Fruit fly (Drosophila melanogaster) whole organism: ENCODE data around the gene CG17359.

Experiments
- CG8478 ChIP-seq: fragments of >200 bp; optimal IDR thresholded peaks from 2 replicates; lab custom pipeline; 2018; ENCODE audit warnings: inconsistent platforms
- Dll ChIP-seq: fragments of >200 bp; optimal IDR thresholded peaks from 2 replicates; lab custom pipeline; 2017
- EcR ChIP-seq, 2 experiments: fragments of >200 bp; optimal IDR thresholded peaks; 2 replicates each; lab custom pipeline; 2017; ENCODE audit warnings: missing biosample characterization in 2 of 2, missing genetic modification characterization in 2 of 2, missing genetic modification reagents in 2 of 2
- pan ChIP-seq: fragments of >200 bp; optimal IDR thresholded peaks from 2 replicates; lab custom pipeline; 2017
- psq ChIP-seq: fragments of >200 bp; optimal IDR thresholded peaks from 2 replicates; lab custom pipeline; 2017
- usp ChIP-seq: fragments of >200 bp; optimal IDR thresholded peaks from 2 replicates; lab custom pipeline; 2017; ENCODE audit warnings: missing biosample characterization, missing genetic modification characterization, mixed read lengths

CG17359 gene

DNA sequence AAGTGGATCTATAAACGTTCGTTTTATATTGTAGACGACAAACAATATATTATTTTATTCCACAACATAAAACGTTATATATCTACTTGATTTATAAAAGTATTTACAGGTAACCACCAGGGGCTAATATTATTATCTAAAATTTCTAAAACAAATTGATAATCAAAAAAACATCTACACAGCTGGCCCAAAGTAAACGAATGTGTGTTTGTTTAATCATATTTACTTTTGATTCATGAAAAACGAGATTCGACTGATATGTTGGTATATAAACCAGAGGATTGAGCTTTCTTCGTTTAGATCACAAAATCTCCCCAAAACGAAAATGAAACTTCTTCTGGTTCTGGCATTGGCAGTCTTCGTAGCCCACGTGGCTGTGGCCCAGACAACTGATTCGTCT lies 12.7 kb downstream of the CG17359 start, which contains the start of gene CG17362:
CG17362 (plus strand) TSS at position 291 of the 400 bp plus-strand sequence.
- no peak for TF ChIP-seq Dll (lab: Kevin White, UChicago)
- no peak for TF ChIP-seq EcR (GFP tag; optimal IDR thresholded peaks at IDR 0.05; lab: Kevin White, UChicago)
- no peak for TF ChIP-seq psq (lab: Kevin White, UChicago)
- no peak for TF ChIP-seq usp (GFP tag; lab: Kevin White, UChicago)
- no peak for TF ChIP-seq CG8478 (lab: Kevin White, UChicago)
- no peak for TF ChIP-seq pan (lab: Kevin White, UChicago)

DNA sequence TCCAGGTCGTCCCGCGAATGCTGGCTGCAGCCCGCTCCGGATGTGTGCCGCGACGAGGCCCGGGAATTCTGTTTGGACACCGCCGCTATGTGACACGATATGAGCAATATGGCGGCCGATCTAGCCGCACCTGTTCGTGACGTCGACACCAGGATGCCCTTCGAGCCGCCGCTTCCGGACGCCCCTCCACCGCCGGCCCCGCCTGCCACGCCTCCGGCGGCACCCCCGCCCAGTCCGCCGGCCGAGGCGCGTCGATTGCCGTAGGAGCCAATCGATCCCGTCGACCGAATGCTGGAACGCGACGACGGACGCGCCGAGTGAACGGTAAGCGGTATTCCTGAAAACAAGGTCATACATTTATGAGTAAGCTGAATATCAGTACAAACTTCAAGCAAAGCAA lies 16.5 kb downstream of the CG17359 start:
- TF ChIP-seq usp (GFP tag; lab: Kevin White, UChicago), result no peak
- TF ChIP-seq CG8478 (lab: Kevin White, UChicago), result no peak
- TF ChIP-seq EcR (GFP tag; optimal IDR thresholded peaks at IDR 0.05; lab: Kevin White, UChicago), result no peak
- TF ChIP-seq Dll (lab: Kevin White, UChicago), result no peak
- TF ChIP-seq pan (lab: Kevin White, UChicago), result no peak
- TF ChIP-seq psq (lab: Kevin White, UChicago), result no peak

DNA sequence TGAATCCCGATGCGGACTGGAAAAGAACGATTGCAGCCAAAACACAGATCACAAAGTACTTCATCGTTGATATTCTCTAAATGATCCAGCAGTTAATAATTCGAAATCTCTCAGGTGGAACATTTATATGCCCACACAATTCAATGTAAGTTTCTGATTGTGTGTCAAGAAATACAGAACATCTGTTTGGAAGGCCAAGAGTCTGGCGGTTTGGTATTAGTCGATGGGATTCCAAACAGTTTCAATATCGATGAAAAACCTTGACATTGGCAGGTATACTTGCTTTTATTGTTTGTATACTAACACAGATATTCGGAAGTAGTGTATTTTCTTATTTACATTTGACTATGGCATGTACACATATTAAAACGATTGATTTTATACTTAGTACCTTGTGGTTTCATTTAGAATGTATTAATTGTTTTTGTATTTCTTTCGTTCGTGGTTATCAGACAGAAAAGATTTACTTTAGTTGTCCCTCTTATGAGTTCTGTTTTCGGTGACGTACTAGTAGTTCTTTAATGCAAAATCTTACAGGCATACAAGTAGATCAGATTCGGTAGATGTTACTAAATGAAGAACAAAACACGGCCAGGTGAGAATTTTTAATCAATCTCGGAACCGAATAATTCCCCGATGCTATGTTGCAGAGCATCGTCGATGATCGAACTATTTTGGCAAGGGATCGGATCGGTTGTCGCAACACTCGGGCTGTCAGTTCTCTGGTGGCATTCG lies 25.5 kb downstream of the CG17359 start, which contains the start of the genes CG13738 and Hsc70-1:
CG13738 (minus strand) TSS at position 101 of the 735 bp plus-strand sequence.
Hsc70-1 (plus strand) TSS at position 685 of the 735 bp plus-strand sequence.
- no peak for TF ChIP-seq usp (GFP tag; lab: Kevin White, UChicago)
- no peak for TF ChIP-seq EcR (GFP tag; optimal IDR thresholded peaks at IDR 0.05; lab: Kevin White, UChicago)
- no peak for TF ChIP-seq Dll (lab: Kevin White, UChicago)
- TF ChIP-seq pan (lab: Kevin White, UChicago), result no peak
- no peak for TF ChIP-seq CG8478 (lab: Kevin White, UChicago)
- no peak for TF ChIP-seq psq (lab: Kevin White, UChicago)

DNA sequence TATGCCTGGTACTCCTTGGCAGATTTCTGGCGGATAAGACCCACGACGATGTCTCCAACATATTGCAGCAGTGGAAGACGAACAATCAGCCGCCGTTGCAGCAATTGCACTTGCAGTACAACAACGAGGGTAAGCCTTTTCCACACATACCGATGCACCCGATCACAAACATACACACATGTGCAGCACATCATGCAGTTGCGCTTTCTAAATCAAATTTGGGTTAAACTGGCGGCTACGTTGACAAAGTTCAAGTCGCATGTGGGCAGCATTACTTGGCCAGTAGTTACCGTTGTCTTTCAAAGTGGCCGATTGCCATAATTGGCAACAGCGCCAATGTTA lies 33.6 kb downstream of the CG17359 start:
- TF ChIP-seq Dll (lab: Kevin White, UChicago), result no peak
- no peak for TF ChIP-seq CG8478 (lab: Kevin White, UChicago)
- TF ChIP-seq EcR (GFP tag; optimal IDR thresholded peaks at IDR 0.05; lab: Kevin White, UChicago), result no peak
- no peak for TF ChIP-seq psq (lab: Kevin White, UChicago)
- no peak for TF ChIP-seq pan (lab: Kevin White, UChicago)
- no peak for TF ChIP-seq usp (GFP tag; lab: Kevin White, UChicago)

DNA sequence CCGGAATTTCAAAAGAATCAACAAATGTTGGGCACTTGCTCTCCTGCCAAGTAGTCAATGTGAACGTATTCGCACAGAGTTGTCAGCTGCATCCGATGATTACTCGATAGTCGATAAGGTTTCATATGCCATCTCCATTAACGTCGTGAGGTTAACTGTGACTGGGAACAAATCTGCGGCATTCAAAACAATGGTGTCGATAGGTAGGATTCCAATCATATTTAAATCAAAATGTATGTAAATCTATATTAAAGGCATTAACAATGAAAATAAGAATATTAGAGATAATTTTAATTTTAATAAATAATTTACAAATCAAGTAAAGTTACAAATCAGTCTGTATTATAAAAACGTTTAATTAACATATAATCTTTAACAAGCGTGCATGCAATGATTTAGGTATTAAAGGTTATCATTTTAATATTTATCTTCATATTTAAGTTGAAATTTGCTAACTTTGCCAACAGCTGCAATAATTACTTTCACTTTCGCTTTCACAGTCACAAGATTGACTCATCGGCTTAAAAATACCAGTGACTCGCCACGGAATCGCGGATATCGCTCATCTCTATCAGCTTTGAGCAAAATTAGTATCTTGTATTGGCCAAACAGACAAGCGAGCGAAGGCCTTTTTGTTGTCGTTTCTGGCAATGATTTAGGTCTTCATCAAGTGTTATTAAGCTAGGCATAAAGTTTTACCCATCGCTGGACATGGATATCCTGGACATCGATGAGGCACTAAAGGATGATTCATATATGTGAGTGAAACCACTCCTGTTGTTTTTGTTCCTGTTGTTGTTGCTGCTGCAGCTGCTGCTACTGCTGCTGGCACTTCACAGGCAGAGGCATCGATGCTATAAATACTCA lies 34.2 kb downstream of the CG17359 start, which contains the start of the genes Meics, Nxf3 and ssp2:
Meics (minus strand) TSS at position 68 of the 867 bp plus-strand sequence.
Nxf3 (plus strand) TSS at position 569 of the 867 bp plus-strand sequence.
ssp2 (plus strand) TSS at position 569 of the 867 bp plus-strand sequence.
- TF ChIP-seq CG8478 (lab: Kevin White, UChicago) (no peak), psq (lab: Kevin White, UChicago) (no peak), pan (lab: Kevin White, UChicago) (no peak), usp (GFP tag; lab: Kevin White, UChicago) (no peak), EcR (GFP tag; optimal IDR thresholded peaks at IDR 0.05; lab: Kevin White, UChicago) (no peak), Dll (lab: Kevin White, UChicago) (no peak)

DNA sequence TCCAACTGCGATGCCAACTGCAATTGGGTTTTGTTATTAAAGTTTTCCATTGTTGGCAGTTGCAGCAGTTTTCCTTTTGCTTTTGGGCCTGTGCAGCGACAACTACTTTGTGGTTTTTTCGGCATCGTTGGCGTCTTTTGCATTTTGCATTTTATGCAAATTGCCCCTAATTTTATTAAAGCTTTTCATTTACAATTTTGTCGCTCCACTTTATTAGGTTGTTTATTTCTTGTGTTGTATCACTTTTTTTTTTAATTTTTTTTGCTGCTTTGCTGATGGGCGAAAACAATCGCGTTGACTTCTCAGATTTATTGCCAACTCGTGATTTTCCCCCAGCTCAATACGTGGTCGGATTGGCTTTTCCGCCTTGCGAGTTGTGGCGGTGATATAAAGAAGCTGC lies 41.3 kb downstream of the CG17359 start:
- TF ChIP-seq usp (GFP tag; lab: Kevin White, UChicago) (no peak), CG8478 (lab: Kevin White, UChicago) (no peak), pan (lab: Kevin White, UChicago) (no peak), psq (lab: Kevin White, UChicago) (no peak), Dll (lab: Kevin White, UChicago) (no peak), EcR (GFP tag; optimal IDR thresholded peaks at IDR 0.05; lab: Kevin White, UChicago) (no peak)

DNA sequence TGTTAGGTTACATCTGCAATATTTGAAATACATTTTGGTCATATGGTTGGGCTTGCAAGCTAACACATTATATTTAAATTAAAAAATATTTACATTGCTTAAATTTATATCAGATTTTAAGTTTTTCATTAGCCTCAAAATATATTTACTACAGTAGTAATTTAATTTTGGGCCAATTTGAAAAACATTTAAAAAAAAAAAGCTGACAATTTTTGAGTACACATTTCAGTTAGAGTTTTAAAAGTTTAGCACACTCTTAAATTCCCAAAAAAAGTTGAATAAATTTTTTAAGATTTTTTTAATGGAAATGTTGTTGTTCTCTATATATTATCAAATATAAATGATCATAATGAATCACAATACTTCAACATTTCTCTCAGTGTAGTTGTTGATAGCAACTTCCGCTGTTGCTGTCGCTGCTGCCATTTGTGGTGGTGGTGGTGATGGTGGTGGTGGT lies 41.8 kb downstream of the CG17359 start:
- TF ChIP-seq usp (GFP tag; lab: Kevin White, UChicago) (no peak), pan (lab: Kevin White, UChicago) (no peak), EcR (GFP tag; optimal IDR thresholded peaks at IDR 0.05; lab: Kevin White, UChicago) (no peak), Dll (lab: Kevin White, UChicago) (no peak), psq (lab: Kevin White, UChicago) (no peak), CG8478 (lab: Kevin White, UChicago) (no peak)

DNA sequence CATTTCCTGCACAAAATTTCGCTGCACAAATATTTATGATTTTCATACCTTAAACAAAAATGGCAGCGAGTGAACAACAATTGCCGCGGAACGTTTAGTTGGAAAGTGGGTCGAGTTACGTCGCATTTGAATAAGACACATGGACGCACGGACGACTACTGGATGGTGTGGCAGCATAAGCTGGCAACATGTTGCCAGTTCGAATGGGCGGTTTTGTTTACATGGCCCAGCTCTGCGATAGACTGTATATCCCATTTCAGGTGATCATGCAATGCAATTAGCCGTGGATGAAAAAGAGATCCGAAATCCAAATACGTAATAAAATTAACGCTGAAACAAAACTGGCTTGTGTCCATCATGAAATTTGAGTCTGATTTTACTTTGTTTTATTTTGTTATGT lies 42.4 kb downstream of the CG17359 start:
- TF ChIP-seq Dll (lab: Kevin White, UChicago) (no peak), pan (lab: Kevin White, UChicago) (no peak), usp (GFP tag; lab: Kevin White, UChicago) (no peak), psq (lab: Kevin White, UChicago) (no peak)

DNA sequence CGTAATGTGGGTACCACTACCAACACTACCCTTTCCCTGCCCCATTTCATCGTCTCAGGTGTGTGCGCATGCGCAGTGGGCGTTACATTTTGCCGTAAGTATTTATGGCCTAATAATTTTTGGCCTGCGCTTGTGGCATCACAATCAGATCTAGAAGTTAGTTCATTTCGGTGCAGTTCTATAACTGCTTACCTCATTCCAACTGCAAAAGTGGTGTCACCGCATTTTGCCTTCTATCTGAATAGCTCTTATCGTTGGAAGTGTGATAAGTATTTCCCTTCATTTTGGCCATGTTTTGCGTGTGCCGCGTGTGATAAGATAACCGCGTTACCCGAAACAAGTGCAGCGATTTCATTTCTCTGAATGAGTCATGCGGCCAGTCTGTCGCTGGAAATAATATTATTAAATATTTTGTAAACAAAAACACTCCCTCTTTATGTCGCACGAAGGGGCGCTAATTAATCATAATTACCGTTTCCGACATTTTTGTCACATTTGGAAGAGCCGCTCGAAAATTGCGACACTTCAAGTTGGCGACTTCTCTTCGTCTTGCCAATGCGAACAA lies 46.5 kb downstream of the CG17359 start:
- TF ChIP-seq usp (GFP tag; lab: Kevin White, UChicago) (no peak), CG8478 (lab: Kevin White, UChicago) (no peak), Dll (lab: Kevin White, UChicago) (no peak), pan (lab: Kevin White, UChicago) (no peak), psq (lab: Kevin White, UChicago) (no peak), EcR (GFP tag; optimal IDR thresholded peaks at IDR 0.05; lab: Kevin White, UChicago) (no peak)

DNA sequence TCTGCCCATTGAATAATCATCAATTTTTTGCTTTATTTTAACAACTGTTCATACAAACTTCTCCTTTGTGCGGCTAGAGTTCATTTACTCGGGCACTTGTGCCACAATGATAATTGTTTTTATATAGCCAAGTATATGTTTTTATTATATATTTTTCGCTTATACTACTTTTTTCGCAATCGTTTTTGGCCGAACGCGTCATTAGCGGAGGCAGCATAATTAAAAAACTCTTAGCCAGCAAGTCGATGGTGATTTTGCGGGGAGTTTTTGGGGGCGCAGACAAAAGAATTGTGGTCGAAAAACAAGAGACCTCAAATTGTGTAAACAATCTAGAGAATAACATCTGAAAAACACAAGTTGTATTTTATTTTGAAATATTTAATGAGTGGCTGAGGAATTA lies 47.5 kb downstream of the CG17359 start:
- no peak for TF ChIP-seq usp (GFP tag; lab: Kevin White, UChicago)
- no peak for TF ChIP-seq pan (lab: Kevin White, UChicago)
- no peak for TF ChIP-seq Dll (lab: Kevin White, UChicago)
- TF ChIP-seq CG8478 (lab: Kevin White, UChicago), result no peak
- TF ChIP-seq psq (lab: Kevin White, UChicago), result no peak
- TF ChIP-seq EcR (GFP tag; optimal IDR thresholded peaks at IDR 0.05; lab: Kevin White, UChicago), result no peak
